Worm (Caenorhabditis elegans): ENCODE data around the gene F09E5.3.

F09E5.3 gene

ce11 chrII:5336035-5336376 is 37.8 kb upstream of the F09E5.3 start (continued):
- TF ChIP-seq hlh-13 (GFP tag; optimal IDR thresholded peaks at IDR 0.05) = no peak
- TF ChIP-seq tbx-7 (tag; optimal IDR thresholded peaks at IDR 0.05) = no peak
- TF ChIP-seq fax-1 (tag; optimal IDR thresholded peaks at IDR 0.05) = no peak
- no peak for TF ChIP-seq lin-11 (tag; optimal IDR thresholded peaks at IDR 0.05)
- TF ChIP-seq madf-2 (tag; optimal IDR thresholded peaks at IDR 0.05) = no peak
- TF ChIP-seq rnt-1 (tag; optimal IDR thresholded peaks at IDR 0.05) = no peak
- no peak for TF ChIP-seq zip-5 (tag; optimal IDR thresholded peaks at IDR 0.05)
- TF ChIP-seq ceh-9 (tag; optimal IDR thresholded peaks at IDR 0.05) = no peak
- TF ChIP-seq F13H6.1 (tag; optimal IDR thresholded peaks at IDR 0.05) = peak; percentile 16
- peak; percentile 74 for TF ChIP-seq ceh-48 (tag; optimal IDR thresholded peaks at IDR 0.05)
- TF ChIP-seq lim-6 (tag; optimal IDR thresholded peaks at IDR 0.05) = no peak
- TF ChIP-seq sox-4 (tag; optimal IDR thresholded peaks at IDR 0.05) = no peak
- TF ChIP-seq pros-1 (tag; optimal IDR thresholded peaks at IDR 0.05) = no peak
- no peak for TF ChIP-seq ceh-6 (GFP tag; optimal IDR thresholded peaks at IDR 0.05)
- TF ChIP-seq ztf-16 (tag; optimal IDR thresholded peaks at IDR 0.05) = no peak
- TF ChIP-seq ahr-1 (tag; optimal IDR thresholded peaks at IDR 0.05) = no peak
- TF ChIP-seq K09A11.1 (tag; optimal IDR thresholded peaks at IDR 0.05; ENCODE audit: insufficient read depth) = no peak
- TF ChIP-seq hlh-8 (tag; optimal IDR thresholded peaks at IDR 0.05) = no peak
- TF ChIP-seq ceh-14 (tag; optimal IDR thresholded peaks at IDR 0.05) = peak; percentile 24

DNA sequence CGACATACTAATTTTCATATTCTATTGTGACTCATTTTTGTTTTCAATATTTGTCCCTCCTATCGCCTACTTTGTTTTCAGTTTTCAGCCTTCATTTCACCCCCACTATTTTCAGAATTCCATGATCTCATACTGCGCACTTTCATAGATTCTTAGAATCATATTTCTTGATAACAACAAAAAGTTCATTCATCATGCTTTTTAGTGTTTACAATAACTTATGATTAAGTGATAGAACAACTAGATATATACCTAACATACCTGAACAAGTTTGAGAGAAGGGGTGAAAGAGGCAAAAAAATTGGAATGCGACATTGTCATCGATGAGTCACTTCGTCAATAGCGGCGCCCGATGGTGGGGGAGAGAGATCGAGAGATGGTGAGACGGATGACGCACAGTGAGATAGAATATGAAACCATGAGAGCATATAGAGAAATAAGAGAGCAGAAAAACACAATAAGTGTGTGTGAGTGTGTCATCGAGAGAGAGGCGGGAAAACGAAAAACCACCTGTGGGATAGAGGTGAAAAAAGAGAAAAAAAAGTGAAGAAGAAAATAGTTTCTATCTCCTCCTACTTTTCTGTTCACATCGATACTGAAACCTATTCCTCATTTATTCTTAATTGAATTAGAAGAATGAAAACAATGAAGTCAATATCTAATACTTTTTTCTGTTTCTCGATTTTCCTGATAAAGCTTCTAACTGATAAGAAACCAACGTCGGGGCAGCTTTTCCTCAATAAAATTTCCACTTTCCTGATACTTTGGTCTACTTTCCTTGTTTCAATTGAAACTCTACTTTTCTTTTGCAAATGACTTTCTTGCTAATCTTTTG is 36.9 kb upstream of the F09E5.3 start:
- no peak for TF ChIP-seq ceh-6 (GFP tag; optimal IDR thresholded peaks at IDR 0.05)
- no peak for TF ChIP-seq pros-1 (tag; optimal IDR thresholded peaks at IDR 0.05)
- TF ChIP-seq sdc-2 (tag; optimal IDR thresholded peaks at IDR 0.05) = no peak
- no peak for TF ChIP-seq T23F11.4 (GFP tag; optimal IDR thresholded peaks at IDR 0.05)
- TF ChIP-seq odd-2 (tag; optimal IDR thresholded peaks at IDR 0.05) = no peak
- TF ChIP-seq ztf-16 (tag; optimal IDR thresholded peaks at IDR 0.05) = no peak
- TF ChIP-seq K09A11.1 (tag; optimal IDR thresholded peaks at IDR 0.05; ENCODE audit: insufficient read depth) = no peak
- TF ChIP-seq nhr-232 (tag; optimal IDR thresholded peaks at IDR 0.05) = no peak
- peak; percentile 64 for TF ChIP-seq elt-2 (tag; optimal IDR thresholded peaks at IDR 0.05)
- TF ChIP-seq fkh-6 (tag; optimal IDR thresholded peaks at IDR 0.05) = no peak
- no peak for TF ChIP-seq ttx-3 (tag; optimal IDR thresholded peaks at IDR 0.05)
- TF ChIP-seq elt-4 (tag; optimal IDR thresholded peaks at IDR 0.05) = no peak
- TF ChIP-seq mec-3 (tag; optimal IDR thresholded peaks at IDR 0.05; ENCODE audit: borderline replicate concordance) = no peak
- no peak for TF ChIP-seq madf-2 (tag; optimal IDR thresholded peaks at IDR 0.05)
- TF ChIP-seq hlh-8 (tag; optimal IDR thresholded peaks at IDR 0.05) = no peak
- no peak for TF ChIP-seq hlh-30 (tag; optimal IDR thresholded peaks at IDR 0.05; ENCODE audit: insufficient read depth)
- no peak for TF ChIP-seq ceh-22 (tag; optimal IDR thresholded peaks at IDR 0.05)
- no peak for TF ChIP-seq pha-2 (tag; optimal IDR thresholded peaks at IDR 0.05)
- no peak for TF ChIP-seq ahr-1 (tag; optimal IDR thresholded peaks at IDR 0.05)
- no peak for TF ChIP-seq sox-2 (GFP tag; IDR thresholded peaks at IDR 0.05)
- TF ChIP-seq unc-55 (GFP tag; optimal IDR thresholded peaks at IDR 0.05) = peak; percentile 35
- TF ChIP-seq fax-1 (tag; optimal IDR thresholded peaks at IDR 0.05) = no peak
- peak; percentile 52 for TF ChIP-seq unc-42 (tag; optimal IDR thresholded peaks at IDR 0.05)
- no peak for TF ChIP-seq pha-4 (tag; optimal IDR thresholded peaks at IDR 0.05)
- TF ChIP-seq ceh-18 (tag; optimal IDR thresholded peaks at IDR 0.05) = peak; percentile 71
- TF ChIP-seq hlh-13 (GFP tag; optimal IDR thresholded peaks at IDR 0.05) = no peak
- TF ChIP-seq ceh-2 (tag; optimal IDR thresholded peaks at IDR 0.05) = no peak
- no peak for TF ChIP-seq rnt-1 (tag; optimal IDR thresholded peaks at IDR 0.05)
- peak; percentile 56 for TF ChIP-seq tbx-2 (tag; optimal IDR thresholded peaks at IDR 0.05)
- TF ChIP-seq npax-4 (tag; optimal IDR thresholded peaks at IDR 0.05) = no peak
- no peak for TF ChIP-seq syd-9 (tag; optimal IDR thresholded peaks at IDR 0.05)
- TF ChIP-seq ceh-14 (tag; optimal IDR thresholded peaks at IDR 0.05) = no peak
- no peak for TF ChIP-seq ets-4 (tag; optimal IDR thresholded peaks at IDR 0.05)
- TF ChIP-seq ama-1 (optimal IDR thresholded peaks at IDR 0.05) = peak; percentile 15
- peak; percentile 33 for TF ChIP-seq ceh-34 (tag; optimal IDR thresholded peaks at IDR 0.05)
- no peak for TF ChIP-seq lin-11 (tag; optimal IDR thresholded peaks at IDR 0.05)
- TF ChIP-seq K02D7.2 (tag; optimal IDR thresholded peaks at IDR 0.05) = no peak
- peak; percentile 62 for TF ChIP-seq ceh-31 (tag; optimal IDR thresholded peaks at IDR 0.05)
- no peak for TF ChIP-seq unc-3 (GFP tag; conservative IDR thresholded peaks at IDR 0.05)
- no peak for TF ChIP-seq unc-3 (tag; optimal IDR thresholded peaks at IDR 0.05)
- no peak for TF ChIP-seq ref-2 (tag; optimal IDR thresholded peaks at IDR 0.05)
- TF ChIP-seq hlh-6 (tag; optimal IDR thresholded peaks at IDR 0.05) = no peak
- TF ChIP-seq sox-4 (tag; optimal IDR thresholded peaks at IDR 0.05) = no peak

Data from whole organism, late embryonic.